Worm (Caenorhabditis elegans): ENCODE measurements around the gene srx-129.
A peak's percentile ranks its signal among the peaks of the same experiment; 100 is the strongest.

The srx-129 gene

ce11 chrV:13789362-13789761 is 44.7 kb upstream of the srx-129 start (continued):
- TF ChIP-seq hif-1 (tag; optimal IDR thresholded peaks at IDR 0.05), result peak in 1 of 2 experiments; percentile 85
- peak; percentile 86 for TF ChIP-seq hlh-30 (tag; optimal IDR thresholded peaks at IDR 0.05; ENCODE audit: insufficient read depth)
- TF ChIP-seq arid-1 (GFP tag; conservative IDR thresholded peaks at IDR 0.05), result no peak; the same call in 1 of the 2 replicates
- no peak for TF ChIP-seq zip-11 (GFP tag; IDR thresholded peaks at IDR 0.05)
- TF ChIP-seq mep-1 (tag; optimal IDR thresholded peaks at IDR 0.05), result peak; percentile 92
- TF ChIP-seq mdt-29 (GFP tag; IDR thresholded peaks at IDR 0.05), result no peak
- TF ChIP-seq nhr-48 (tag; optimal IDR thresholded peaks at IDR 0.05), result peak; percentile 3
- peak; percentile 33 for TF ChIP-seq F10B5.3 (tag; optimal IDR thresholded peaks at IDR 0.05)
- TF ChIP-seq tra-1 (GFP tag; IDR thresholded peaks at IDR 0.05), result peak; percentile 53
- TF ChIP-seq daf-19 (GFP tag; conservative IDR thresholded peaks at IDR 0.05), result no peak
- TF ChIP-seq lin-13 (GFP tag; optimal IDR thresholded peaks at IDR 0.05), result peak; percentile 39
- TF ChIP-seq dpl-1 (GFP tag; optimal IDR thresholded peaks at IDR 0.05), result peak; percentile 39
- TF ChIP-seq hlh-11 (tag; optimal IDR thresholded peaks at IDR 0.05), result peak; percentile 91
- TF ChIP-seq lin-1 (GFP tag; IDR thresholded peaks at IDR 0.05), result peak; percentile 40; the same call in 1 of the 2 replicates
- TF ChIP-seq mdl-1 (tag; optimal IDR thresholded peaks at IDR 0.05), result peak; percentile 40 to 87
- peak; percentile 96 for TF ChIP-seq nhr-11 (tag; optimal IDR thresholded peaks at IDR 0.05)
- TF ChIP-seq fkh-10 (GFP tag; optimal IDR thresholded peaks at IDR 0.05), result peak; percentile 74
- TF ChIP-seq unc-39 (tag; optimal IDR thresholded peaks at IDR 0.05), result peak; percentile 31
- peak; percentile 9 for TF ChIP-seq F37D6.2 (tag; optimal IDR thresholded peaks at IDR 0.05)
- peak; percentile 18 for TF ChIP-seq nhr-10 (tag; optimal IDR thresholded peaks at IDR 0.05)
- TF ChIP-seq ZK337.2 (GFP tag; IDR thresholded peaks at IDR 0.05), result no peak
- TF ChIP-seq dmd-6 (GFP tag; IDR thresholded peaks at IDR 0.05), result peak; percentile 82
- no peak for TF ChIP-seq zfp-3 (GFP tag; conservative IDR thresholded peaks at IDR 0.05)
- TF ChIP-seq daf-16 (GFP tag; optimal IDR thresholded peaks at IDR 0.05), result peak; percentile 50 to 51
- TF ChIP-seq daf-16 (tag; optimal IDR thresholded peaks at IDR 0.05), result peak; percentile 90
- no peak for TF ChIP-seq ztf-7 (tag; optimal IDR thresholded peaks at IDR 0.05)
- TF ChIP-seq egl-43 (GFP tag; IDR thresholded peaks at IDR 0.05), result peak; percentile 70
- TF ChIP-seq daf-8 (GFP tag; IDR thresholded peaks at IDR 0.05), result no peak

ce11 chrV:13790117-13790516 is 43.9 kb upstream of the srx-129 start:
- TF ChIP-seq nhr-28 (tag; optimal IDR thresholded peaks at IDR 0.05) (no peak), zfp-3 (GFP tag; conservative IDR thresholded peaks at IDR 0.05) (0 out of 2 replicates have a peak, but pooled peaks have one; percentile 21), fkh-10 (GFP tag; optimal IDR thresholded peaks at IDR 0.05) (no peak), aha-1 (tag) (peak; percentile 72), aly-2 (tag; optimal IDR thresholded peaks at IDR 0.05) (no peak), jun-1 (tag; optimal IDR thresholded peaks at IDR 0.05) (no peak)

- TF ChIP-seq dve-1 (tag; optimal IDR thresholded peaks at IDR 0.05; ENCODE audit: insufficient read depth), result no peak
- TF ChIP-seq snpc-1.2 (GFP tag; IDR thresholded peaks at IDR 0.05), result no peak
- TF ChIP-seq lsy-2 (tag; optimal IDR thresholded peaks at IDR 0.05), result peak in 1 of 2 experiments; percentile 19
- TF ChIP-seq unc-39 (tag; optimal IDR thresholded peaks at IDR 0.05), result no peak
- TF ChIP-seq hlh-30 (tag; optimal IDR thresholded peaks at IDR 0.05; ENCODE audit: insufficient read depth), result peak; percentile 72
- no peak for TF ChIP-seq tra-1 (GFP tag; IDR thresholded peaks at IDR 0.05)
- no peak for TF ChIP-seq mxl-2 (GFP tag; conservative IDR thresholded peaks at IDR 0.05)
- TF ChIP-seq daf-16 (GFP tag; optimal IDR thresholded peaks at IDR 0.05), result no peak
- no peak for TF ChIP-seq daf-16 (tag; optimal IDR thresholded peaks at IDR 0.05)
- no peak for TF ChIP-seq fkh-10 (GFP tag; optimal IDR thresholded peaks at IDR 0.05)
- TF ChIP-seq dmd-6 (GFP tag; IDR thresholded peaks at IDR 0.05), result no peak
- TF ChIP-seq hlh-11 (tag; optimal IDR thresholded peaks at IDR 0.05), result peak; percentile 22
- TF ChIP-seq rbr-2 (tag; optimal IDR thresholded peaks at IDR 0.05), result no peak
- no peak for TF ChIP-seq dmd-9 (GFP tag; IDR thresholded peaks at IDR 0.05)
- TF ChIP-seq mep-1 (tag; optimal IDR thresholded peaks at IDR 0.05), result peak; percentile 41
- TF ChIP-seq nhr-111 (GFP tag; optimal IDR thresholded peaks at IDR 0.05), result no peak
- no peak for TF ChIP-seq nhr-25 (tag; optimal IDR thresholded peaks at IDR 0.05; ENCODE audit: borderline replicate concordance, insufficient read depth)
- peak; percentile 65 for TF ChIP-seq nhr-28 (tag; optimal IDR thresholded peaks at IDR 0.05)
- TF ChIP-seq nhr-11 (tag; optimal IDR thresholded peaks at IDR 0.05), result no peak
- no peak for TF ChIP-seq mdt-29 (GFP tag; IDR thresholded peaks at IDR 0.05)
- no peak for TF ChIP-seq daf-19 (GFP tag; conservative IDR thresholded peaks at IDR 0.05)
- TF ChIP-seq daf-8 (GFP tag; IDR thresholded peaks at IDR 0.05), result no peak
- TF ChIP-seq mdl-1 (tag; optimal IDR thresholded peaks at IDR 0.05), result peak in 1 of 2 experiments; percentile 26
Measured at ce11 chrV:13790557-13790956, 43.5 kb upstream of the srx-129 start.
